Worm (Caenorhabditis elegans) whole organism, young adult: ENCODE results near the gene srlf-9.

Source experiments
- B0336.3 ChIP-seq: fragments of 200-800 bp; sonication (Bioruptor generic); IDR thresholded peaks from 2 replicates; pipeline ENCODE4 v1.3.6; 2022; ENCODE audit warnings: missing genetic modification characterization, missing compliant biosample characterization
- D2030.7 ChIP-seq: fragments of 200-800 bp; sonication (Bioruptor generic); IDR thresholded peaks from 2 replicates; pipeline ENCODE4 v1.3.6; 2022; ENCODE audit warnings: missing genetic modification reagents, missing genetic modification characterization, missing compliant biosample characterization
- F33H1.4 ChIP-seq: fragments of 200-800 bp; sonication (Bioruptor generic); IDR thresholded peaks from 2 replicates; pipeline ENCODE4 v1.3.6; 2022; ENCODE audit warnings: missing genetic modification reagents, missing genetic modification characterization, missing compliant biosample characterization
- F39B2.1 ChIP-seq: fragments of 200-800 bp; sonication (Bioruptor generic); IDR thresholded peaks from 2 replicates; pipeline ENCODE4 v1.3.6; 2022; ENCODE audit warnings: missing genetic modification reagents, missing genetic modification characterization, missing compliant biosample characterization
- F57C9.4 ChIP-seq: sonication (generic microtip); optimal IDR thresholded peaks from 2 replicates; lab custom pipeline; 2017; ENCODE audit warnings: mild to moderate bottlenecking, missing genetic modification characterization, missing compliant biosample characterization
- T07F8.4 ChIP-seq: sonication (generic microtip); optimal IDR thresholded peaks from 2 replicates; lab custom pipeline; 2016; ENCODE audit warnings: mild to moderate bottlenecking, missing genetic modification characterization, moderate library complexity, missing compliant biosample characterization
- Y53G8AR.9 ChIP-seq: fragments of 200-800 bp; sonication (Bioruptor generic); conservative IDR thresholded peaks from 2 replicates; pipeline ENCODE4 v1.3.6; 2022; ENCODE audit warnings: missing genetic modification reagents, missing genetic modification characterization, missing compliant biosample characterization
- ZK185.1 ChIP-seq: sonication (generic microtip); optimal IDR thresholded peaks from 2 replicates; lab custom pipeline; 2016; ENCODE audit warnings: mild to moderate bottlenecking, missing genetic modification characterization, missing compliant biosample characterization; ENCODE audit not compliant: poor library complexity, severe bottlenecking
- ama-1 ChIP-seq, 3 experiments: fragments of 150-350 bp in 1 of 3; sonication (generic microtip) in 2 of 3; optimal IDR thresholded peaks; 2 replicates each; lab custom pipeline; 2014 to 2018; ENCODE audit warnings: missing biosample characterization in 2 of 3, missing genetic modification characterization in 2 of 3, missing genetic modification reagents in 2 of 3
- aptf-2 ChIP-seq: fragments of 200-800 bp; sonication (Bioruptor generic); conservative IDR thresholded peaks from 2 replicates; pipeline ENCODE4 v1.3.6; 2022; ENCODE audit warnings: missing genetic modification reagents, missing genetic modification characterization, missing compliant biosample characterization
- aptf-3 ChIP-seq: fragments of 200-800 bp; sonication (Bioruptor generic); IDR thresholded peaks from 2 replicates; pipeline ENCODE4 v1.3.6; 2022; ENCODE audit warnings: missing genetic modification characterization, missing compliant biosample characterization
- athp-1 ChIP-seq: sonication (generic microtip); optimal IDR thresholded peaks from 2 replicates; lab custom pipeline; 2017; ENCODE audit warnings: mild to moderate bottlenecking, missing genetic modification characterization, missing compliant biosample characterization
- attf-5 ChIP-seq: fragments of 200-800 bp; sonication (Bioruptor generic); optimal IDR thresholded peaks from 2 replicates; lab custom pipeline; 2018; ENCODE audit warnings: mild to moderate bottlenecking, missing genetic modification characterization, missing compliant biosample characterization
- cebp-1 ChIP-seq, 2 experiments: fragments of 200-800 bp in 1 of 2; sonication (Bioruptor generic) in 1 of 2; sonication (generic microtip) in 1 of 2; IDR thresholded peaks in 1 of 2; optimal IDR thresholded peaks in 1 of 2; 2 replicates each; pipeline versions ENCODE4 v1.3.6 to Lab custom; 2017 to 2022; ENCODE audit warnings: missing compliant biosample characterization in 2 of 2, missing genetic modification characterization in 2 of 2, mild to moderate bottlenecking in 1 of 2, missing genetic modification reagents in 1 of 2, moderate library complexity in 1 of 2
- die-1 ChIP-seq: sonication (generic microtip); optimal IDR thresholded peaks from 2 replicates; lab custom pipeline; 2016; ENCODE audit warnings: missing genotype, mild to moderate bottlenecking, missing genetic modification characterization, missing compliant biosample characterization
- dpff-1 ChIP-seq: sonication (generic microtip); optimal IDR thresholded peaks from 2 replicates; lab custom pipeline; 2017; ENCODE audit warnings: mild to moderate bottlenecking, missing genetic modification characterization, missing compliant biosample characterization
- efl-1 ChIP-seq: fragments of 150-350 bp; optimal IDR thresholded peaks from 2 replicates; lab custom pipeline; 2014; ENCODE audit warnings: missing biosample characterization, missing genetic modification reagents, missing genetic modification characterization
- egrh-3 ChIP-seq: fragments of 200-800 bp; sonication (Bioruptor generic); IDR thresholded peaks from 2 replicates; pipeline ENCODE4 v1.3.6; 2022; ENCODE audit warnings: missing genetic modification reagents, missing genetic modification characterization, missing compliant biosample characterization
- ekl-4 ChIP-seq: fragments of 200-800 bp; sonication (Bioruptor generic); IDR thresholded peaks from 2 replicates; pipeline ENCODE4 v1.3.6; 2022; ENCODE audit warnings: missing genetic modification reagents, missing genetic modification characterization, missing compliant biosample characterization
- ets-4 ChIP-seq: fragments of 200-800 bp; sonication (Bioruptor generic); optimal IDR thresholded peaks from 2 replicates; lab custom pipeline; 2018; ENCODE audit warnings: mild to moderate bottlenecking, missing genetic modification characterization, missing compliant biosample characterization
- gei-17 ChIP-seq: fragments of 200-800 bp; sonication (Bioruptor generic); optimal IDR thresholded peaks from 2 replicates; lab custom pipeline; 2018; ENCODE audit warnings: mild to moderate bottlenecking, missing genetic modification characterization, missing compliant biosample characterization
- him-1 ChIP-seq: sonication (generic microtip); optimal IDR thresholded peaks from 2 replicates; lab custom pipeline; 2016; ENCODE audit warnings: missing genotype, missing genetic modification reagents, missing genetic modification characterization, missing compliant biosample characterization
- hlh-12 ChIP-seq: sonication (generic microtip); optimal IDR thresholded peaks from 2 replicates; lab custom pipeline; 2016; ENCODE audit warnings: missing genetic modification characterization, missing compliant biosample characterization
- hmg-1.2 ChIP-seq: fragments of 200-800 bp; sonication (Bioruptor generic); IDR thresholded peaks from 2 replicates; pipeline ENCODE4 v1.3.6; 2022; ENCODE audit warnings: missing genetic modification reagents, missing genetic modification characterization, missing compliant biosample characterization
- hrde-1 ChIP-seq: sonication (generic microtip); optimal IDR thresholded peaks from 2 replicates; lab custom pipeline; 2016; ENCODE audit warnings: missing genetic modification characterization, mild to moderate bottlenecking, missing compliant biosample characterization, moderate library complexity, missing genotype, missing genetic modification reagents, borderline replicate concordance
- let-526 ChIP-seq: fragments of 200-800 bp; sonication (Bioruptor generic); IDR thresholded peaks from 2 replicates; pipeline ENCODE4 v1.3.6; 2022; ENCODE audit warnings: missing genetic modification reagents, missing genetic modification characterization, missing compliant biosample characterization
- lin-54 ChIP-seq: fragments of 200-800 bp; sonication (Bioruptor generic); optimal IDR thresholded peaks from 2 replicates; lab custom pipeline; 2018; ENCODE audit warnings: mild to moderate bottlenecking, missing genetic modification characterization, missing compliant biosample characterization
- lsl-1 ChIP-seq: fragments of 200-800 bp; sonication (Bioruptor generic); optimal IDR thresholded peaks from 2 replicates; lab custom pipeline; 2018; ENCODE audit warnings: mild to moderate bottlenecking, missing genetic modification characterization, moderate library complexity, missing compliant biosample characterization
- madf-10 ChIP-seq: sonication (generic microtip); optimal IDR thresholded peaks from 2 replicates; lab custom pipeline; 2016; ENCODE audit warnings: mild to moderate bottlenecking, missing genetic modification characterization, missing compliant biosample characterization
- madf-6 ChIP-seq: fragments of 200-800 bp; sonication (Bioruptor generic); IDR thresholded peaks from 2 replicates; pipeline ENCODE4 v1.3.6; 2022; ENCODE audit warnings: missing genetic modification reagents, missing genetic modification characterization, missing compliant biosample characterization
- madf-8 ChIP-seq: fragments of 200-800 bp; sonication (Bioruptor generic); conservative IDR thresholded peaks from 2 replicates; pipeline ENCODE4 v1.3.6; 2022; ENCODE audit warnings: missing genetic modification reagents, missing genetic modification characterization, missing compliant biosample characterization
- mcd-1 ChIP-seq: fragments of 200-800 bp; sonication (Bioruptor generic); IDR thresholded peaks from 2 replicates; pipeline ENCODE4 v1.3.6; 2022; ENCODE audit warnings: missing genetic modification reagents, missing genetic modification characterization, missing compliant biosample characterization
- mel-28 ChIP-seq: sonication (generic microtip); optimal IDR thresholded peaks from 2 replicates; lab custom pipeline; 2016; ENCODE audit warnings: borderline replicate concordance, mild to moderate bottlenecking, missing genetic modification characterization, missing compliant biosample characterization
- nfya-1 ChIP-seq: sonication (generic microtip); optimal IDR thresholded peaks from 2 replicates; lab custom pipeline; 2017; ENCODE audit warnings: antibody characterized with exemption, missing compliant biosample characterization, missing genetic modification characterization, borderline replicate concordance; ENCODE audit not compliant: insufficient read depth
- nfyb-1 ChIP-seq: fragments of 200-800 bp; sonication (Bioruptor generic); IDR thresholded peaks from 2 replicates; pipeline ENCODE4 v1.3.6; 2022; ENCODE audit warnings: missing genetic modification reagents, missing genetic modification characterization, missing compliant biosample characterization
- nhr-179 ChIP-seq: sonication (generic microtip); optimal IDR thresholded peaks from 2 replicates; lab custom pipeline; 2016; ENCODE audit warnings: mild to moderate bottlenecking, missing genetic modification characterization, missing compliant biosample characterization
- nhr-80 ChIP-seq: sonication (generic microtip); optimal IDR thresholded peaks from 2 replicates; lab custom pipeline; 2016; ENCODE audit warnings: missing genetic modification characterization, missing compliant biosample characterization
- sea-2 ChIP-seq: fragments of 200-800 bp; sonication (Bioruptor generic); IDR thresholded peaks from 2 replicates; pipeline ENCODE4 v1.3.6; 2022; ENCODE audit warnings: missing genetic modification characterization, missing compliant biosample characterization
- snpc-1.1 ChIP-seq: sonication (generic microtip); optimal IDR thresholded peaks from 2 replicates; lab custom pipeline; 2017; ENCODE audit warnings: missing genetic modification characterization, mild to moderate bottlenecking, missing compliant biosample characterization, antibody characterized with exemption, moderate library complexity, missing genotype, missing genetic modification reagents; ENCODE audit not compliant: insufficient read depth
- snpc-4 ChIP-seq, 5 experiments: fragments of 150-350 bp in 1 of 5; sonication (generic microtip) in 4 of 5; optimal IDR thresholded peaks; 2 replicates each; lab custom pipeline; 2014 to 2018; ENCODE audit warnings: missing genetic modification characterization in 5 of 5, missing biosample characterization in 3 of 5, antibody characterized with exemption in 2 of 5, mild to moderate bottlenecking in 2 of 5, missing compliant biosample characterization in 2 of 5, missing genotype in 2 of 5, moderate library complexity in 2 of 5, missing genetic modification reagents in 1 of 5
- tlf-1 ChIP-seq: fragments of 200-800 bp; sonication (Bioruptor generic); optimal IDR thresholded peaks from 2 replicates; lab custom pipeline; 2018; ENCODE audit warnings: mild to moderate bottlenecking, missing genetic modification characterization, missing compliant biosample characterization
- unc-62 ChIP-seq: fragments of 150-350 bp; optimal IDR thresholded peaks from 2 replicates; lab custom pipeline; 2014; ENCODE audit warnings: missing biosample characterization, missing genetic modification reagents, missing genetic modification characterization
- xnd-1 ChIP-seq: sonication (generic microtip); optimal IDR thresholded peaks from 2 replicates; lab custom pipeline; 2016; ENCODE audit warnings: missing genotype, missing genetic modification reagents, missing genetic modification characterization, missing compliant biosample characterization
- zfh-2 ChIP-seq: fragments of 200-800 bp; sonication (Bioruptor generic); conservative IDR thresholded peaks from 2 replicates; pipeline ENCODE4 v1.3.6; 2022; ENCODE audit warnings: missing genetic modification reagents, missing genetic modification characterization, missing compliant biosample characterization
- ztf-28 ChIP-seq: fragments of 200-800 bp; sonication (Bioruptor generic); IDR thresholded peaks from 2 replicates; pipeline ENCODE4 v1.3.6; 2022; ENCODE audit warnings: missing genetic modification reagents, missing genetic modification characterization, missing compliant biosample characterization
- ztf-3 ChIP-seq: fragments of 200-800 bp; sonication (Bioruptor generic); optimal IDR thresholded peaks from 2 replicates; lab custom pipeline; 2018; ENCODE audit warnings: mild to moderate bottlenecking, missing genetic modification characterization, missing compliant biosample characterization

The srlf-9 gene

ce11 chrIII:13418975-13419374 is 17.4 kb upstream of the srlf-9 start:
- TF ChIP-seq hmg-1.2 (peak; percentile 59; the same call in 1 of the 2 replicates), madf-6 (GFP tag; lab: Robert Waterston, UW) (peak; percentile 57), D2030.7 (GFP tag; lab: Robert Waterston, UW) (0 out of 2 replicates have a peak, but pooled peaks have one; percentile 21), Y53G8AR.9 (no peak), die-1 (tag; lab: Kevin White, UChicago) (peak; percentile 76), efl-1 (GFP tag; lab: Kevin White, UChicago) (peak; percentile 43), xnd-1 (tag; lab: Kevin White, UChicago) (peak; percentile 34), cebp-1 (GFP tag; IDR thresholded peaks at IDR 0.05; lab: Robert Waterston, UW) (no peak), cebp-1 (tag; optimal IDR thresholded peaks at IDR 0.05; lab: Kevin White, UChicago) (no peak), lsl-1 (peak; percentile 3), aptf-3 (GFP tag; lab: Robert Waterston, UW) (no peak)

ce11 chrIII:13411202-13411601 is 9.6 kb upstream of the srlf-9 start:
- TF ChIP-seq attf-5 (GFP tag; lab: Kevin White, UChicago) (peak; percentile 40), sea-2 (GFP tag; lab: Robert Waterston, UW) (no peak), B0336.3 (no peak), lin-54 (GFP tag; lab: Kevin White, UChicago) (peak; percentile 22), ZK185.1 (peak; percentile 62), unc-62 (GFP tag; lab: Kevin White, UChicago) (no peak), egrh-3 (GFP tag; lab: Robert Waterston, UW) (no peak), F39B2.1 (GFP tag; lab: Robert Waterston, UW) (no peak), nhr-80 (peak; percentile 17), athp-1 (tag; lab: Kevin White, UChicago) (peak; percentile 57), snpc-4 (GFP tag; optimal IDR thresholded peaks at IDR 0.05; lab: Kevin White, UChicago) (peak; percentile 40), snpc-4 (tag; optimal IDR thresholded peaks at IDR 0.05; lab: Kevin White, UChicago) (no peak), F57C9.4 (tag; lab: Kevin White, UChicago) (no peak), mcd-1 (GFP tag; lab: Robert Waterston, UW) (no peak), madf-10 (tag; lab: Kevin White, UChicago) (peak; percentile 9), madf-8 (GFP tag; lab: Robert Waterston, UW) (no peak), gei-17 (no peak), ztf-28 (GFP tag; lab: Robert Waterston, UW) (no peak), zfh-2 (GFP tag; lab: Robert Waterston, UW) (no peak), ets-4 (no peak), aptf-2 (GFP tag; lab: Robert Waterston, UW) (no peak), ekl-4 (no peak), ztf-3 (GFP tag; lab: Kevin White, UChicago) (no peak), let-526 (GFP tag; lab: Robert Waterston, UW) (no peak), dpff-1 (tag; lab: Kevin White, UChicago) (no peak), him-1 (peak; percentile 80), tlf-1 (no peak), snpc-1.1 (tag; lab: Kevin White, UChicago) (no peak), mel-28 (tag; lab: Kevin White, UChicago) (no peak), T07F8.4 (no peak), hrde-1 (tag; lab: Kevin White, UChicago) (no peak), nfyb-1 (no peak), nfya-1 (no peak), nhr-179 (tag; lab: Kevin White, UChicago) (no peak), F33H1.4 (GFP tag; lab: Robert Waterston, UW) (no peak), ama-1 (optimal IDR thresholded peaks at IDR 0.05; lab: Kevin White, UChicago) (no peak), ama-1 (GFP tag; optimal IDR thresholded peaks at IDR 0.05; lab: Kevin White, UChicago) (no peak), hlh-12 (tag; lab: Kevin White, UChicago) (no peak)
